Fruit fly (Drosophila melanogaster) whole organism, embryonic: ENCODE results near the gene Or7a.

ENCODE experiments used
- Antp ChIP-seq: fragments of 200-800 bp; sonication (Bioruptor generic); optimal IDR thresholded peaks from 3 replicates; lab custom pipeline; 2016; ENCODE audit warnings: missing biosample characterization, missing genetic modification characterization
- BEAF-32 ChIP-seq: fragments of 200-800 bp; sonication (Bioruptor generic); optimal IDR thresholded peaks from 3 replicates; lab custom pipeline; 2017; ENCODE audit warnings: missing biosample characterization, missing genetic modification characterization, mild to moderate bottlenecking, moderate library complexity, missing genetic modification reagents
- CG10274 ChIP-seq: fragments of 200-800 bp; sonication (Bioruptor generic); optimal IDR thresholded peaks from 3 replicates; lab custom pipeline; 2017; ENCODE audit warnings: missing biosample characterization, mild to moderate bottlenecking, missing genetic modification characterization
- CG10431 ChIP-seq: fragments of 200-800 bp; sonication (Bioruptor generic); optimal IDR thresholded peaks from 3 replicates; lab custom pipeline; 2018; ENCODE audit warnings: missing biosample characterization, mild to moderate bottlenecking, missing genetic modification characterization
- CG10654 ChIP-seq: fragments of 200-800 bp; sonication (Bioruptor generic); optimal IDR thresholded peaks from 2 replicates; lab custom pipeline; 2016; ENCODE audit warnings: missing biosample characterization, missing genetic modification characterization
- CG11504 ChIP-seq: fragments of 200-800 bp; sonication (Bioruptor generic); optimal IDR thresholded peaks from 3 replicates; lab custom pipeline; 2019; ENCODE audit warnings: missing biosample characterization, mild to moderate bottlenecking, missing genetic modification characterization, moderate library complexity
- CG11560 ChIP-seq: fragments of 200-800 bp; sonication (Bioruptor generic); IDR thresholded peaks from 3 replicates; pipeline ENCODE4 v1.3.6; 2022; ENCODE audit warnings: missing biosample characterization, missing genetic modification characterization
- CG13123 ChIP-seq: fragments of 200-800 bp; sonication (Bioruptor generic); optimal IDR thresholded peaks from 2 replicates; lab custom pipeline; 2016; ENCODE audit warnings: missing biosample characterization, missing genetic modification characterization
- CG13296 ChIP-seq: fragments of 200-800 bp; sonication (Bioruptor generic); optimal IDR thresholded peaks from 3 replicates; lab custom pipeline; 2018; ENCODE audit warnings: missing biosample characterization, mild to moderate bottlenecking, missing genetic modification characterization
- CG13624 ChIP-seq: fragments of 200-800 bp; sonication (Bioruptor generic); optimal IDR thresholded peaks from 2 replicates; lab custom pipeline; 2016; ENCODE audit warnings: missing biosample characterization, missing genetic modification characterization
- CG14710 ChIP-seq: fragments of 200-800 bp; sonication (Bioruptor generic); optimal IDR thresholded peaks from 3 replicates; lab custom pipeline; 2019; ENCODE audit warnings: missing biosample characterization, mild to moderate bottlenecking, missing genetic modification characterization, moderate library complexity
- CG17568 ChIP-seq: fragments of 200-800 bp; sonication (Bioruptor generic); optimal IDR thresholded peaks from 2 replicates; lab custom pipeline; 2018; ENCODE audit warnings: missing biosample characterization, mild to moderate bottlenecking, missing genetic modification characterization, moderate library complexity
- CG2116 ChIP-seq: fragments of 200-800 bp; sonication (Bioruptor generic); optimal IDR thresholded peaks from 3 replicates; lab custom pipeline; 2018; ENCODE audit warnings: missing biosample characterization, mild to moderate bottlenecking, missing genetic modification characterization
- CG33557 ChIP-seq: fragments of 200-800 bp; sonication (Bioruptor generic); optimal IDR thresholded peaks from 2 replicates; lab custom pipeline; 2019; ENCODE audit warnings: missing biosample characterization, mild to moderate bottlenecking, missing genetic modification characterization, moderate library complexity
- CG3838 ChIP-seq: fragments of 200-800 bp; sonication (Bioruptor generic); optimal IDR thresholded peaks from 3 replicates; lab custom pipeline; 2016; ENCODE audit warnings: missing biosample characterization, missing genetic modification characterization
- CG4328 ChIP-seq: fragments of 200-800 bp; sonication (Bioruptor generic); optimal IDR thresholded peaks from 3 replicates; lab custom pipeline; 2017; ENCODE audit warnings: missing biosample characterization, missing genetic modification reagents, missing genetic modification characterization
- CG4404 ChIP-seq: fragments of 200-800 bp; sonication (Bioruptor generic); IDR thresholded peaks from 2 replicates; pipeline ENCODE4 v1.3.6; 2022; ENCODE audit warnings: missing biosample characterization, missing genetic modification characterization
- CG4707 ChIP-seq: fragments of 200-800 bp; sonication (Bioruptor generic); optimal IDR thresholded peaks from 2 replicates; lab custom pipeline; 2018; ENCODE audit warnings: missing biosample characterization, mild to moderate bottlenecking, missing genetic modification characterization, moderate library complexity
- CG4730 ChIP-seq: fragments of 200-800 bp; sonication (Bioruptor generic); IDR thresholded peaks from 2 replicates; pipeline ENCODE4 v1.3.6; 2022; ENCODE audit warnings: missing biosample characterization, missing genetic modification characterization
- CG6854 ChIP-seq: fragments of 200-800 bp; sonication (Bioruptor generic); optimal IDR thresholded peaks from 3 replicates; lab custom pipeline; 2017; ENCODE audit warnings: missing biosample characterization, mild to moderate bottlenecking, missing genetic modification characterization
- CG7786 ChIP-seq: fragments of 200-800 bp; sonication (Bioruptor generic); optimal IDR thresholded peaks from 2 replicates; lab custom pipeline; 2016; ENCODE audit warnings: missing biosample characterization, missing genetic modification characterization
- CG7839 ChIP-seq: fragments of 200-800 bp; sonication (Bioruptor generic); optimal IDR thresholded peaks from 3 replicates; lab custom pipeline; 2018; ENCODE audit warnings: missing biosample characterization, mild to moderate bottlenecking, missing genetic modification characterization, moderate library complexity
- Deaf1 ChIP-seq: fragments of 200-800 bp; optimal IDR thresholded peaks from 3 replicates; lab custom pipeline; 2019; ENCODE audit warnings: missing biosample characterization, mild to moderate bottlenecking, missing genetic modification characterization, moderate library complexity
- Drgx ChIP-seq: fragments of 200-800 bp; sonication (Bioruptor generic); IDR thresholded peaks from 2 replicates; pipeline ENCODE4 v1.3.6; 2022; ENCODE audit warnings: missing biosample characterization, missing genetic modification characterization
- Hey ChIP-seq: fragments of 200-800 bp; sonication (Bioruptor generic); optimal IDR thresholded peaks from 3 replicates; lab custom pipeline; 2018; ENCODE audit warnings: missing biosample characterization, mild to moderate bottlenecking, missing genetic modification characterization
- HmgZ ChIP-seq: fragments of 200-800 bp; sonication (Bioruptor generic); optimal IDR thresholded peaks from 2 replicates; lab custom pipeline; 2018; ENCODE audit warnings: missing biosample characterization, mild to moderate bottlenecking, missing genetic modification characterization
- Hr3 ChIP-seq: fragments of 200-800 bp; sonication (Bioruptor generic); optimal IDR thresholded peaks from 3 replicates; lab custom pipeline; 2016; ENCODE audit warnings: missing biosample characterization, missing genetic modification characterization
- MBD-R2 ChIP-seq: fragments of 200-800 bp; sonication (Bioruptor generic); IDR thresholded peaks from 2 replicates; pipeline ENCODE4 v1.3.6; 2022; ENCODE audit warnings: missing biosample characterization, missing genetic modification characterization
- Opbp ChIP-seq: fragments of 200-800 bp; sonication (Bioruptor generic); IDR thresholded peaks from 3 replicates; pipeline ENCODE4 v1.3.6; 2022; ENCODE audit warnings: missing biosample characterization, missing genetic modification characterization; ENCODE audit not compliant: partially characterized antibody
- Taf1 ChIP-seq: fragments of 200-800 bp; sonication (Bioruptor generic); IDR thresholded peaks from 2 replicates; pipeline ENCODE4 v1.3.6; 2022; ENCODE audit warnings: missing biosample characterization, missing genetic modification characterization
- bigmax ChIP-seq: fragments of 200-800 bp; sonication (Bioruptor generic); optimal IDR thresholded peaks from 2 replicates; lab custom pipeline; 2018; ENCODE audit warnings: missing biosample characterization, mild to moderate bottlenecking, missing genetic modification characterization
- btn ChIP-seq: fragments of 200-800 bp; sonication (Bioruptor generic); optimal IDR thresholded peaks from 2 replicates; lab custom pipeline; 2016; ENCODE audit warnings: missing biosample characterization, missing genetic modification characterization
- cad ChIP-seq: fragments of >200 bp; optimal IDR thresholded peaks from 2 replicates; lab custom pipeline; 2017; ENCODE audit warnings: missing biosample characterization, missing genetic modification characterization
- chn ChIP-seq: fragments of 200-800 bp; sonication (Bioruptor generic); optimal IDR thresholded peaks from 2 replicates; lab custom pipeline; 2016; ENCODE audit warnings: missing biosample characterization, missing genetic modification characterization
- cwo ChIP-seq: fragments of 200-800 bp; sonication (Bioruptor generic); optimal IDR thresholded peaks from 3 replicates; lab custom pipeline; 2017; ENCODE audit warnings: missing biosample characterization, missing genetic modification characterization, mild to moderate bottlenecking, moderate library complexity, missing genetic modification reagents
- dm ChIP-seq: fragments of 200-800 bp; sonication (Bioruptor generic); optimal IDR thresholded peaks from 3 replicates; lab custom pipeline; 2016; ENCODE audit warnings: missing biosample characterization, missing genetic modification characterization
- eve ChIP-seq, 2 experiments: fragments of >200 bp; optimal IDR thresholded peaks; 2 replicates each; lab custom pipeline; 2017; ENCODE audit warnings: missing biosample characterization in 2 of 2, missing genetic modification characterization in 2 of 2
- hkb ChIP-seq, 2 experiments: fragments of 200-800 bp in 1 of 2; fragments of >200 bp in 1 of 2; sonication (Bioruptor generic) in 1 of 2; IDR thresholded peaks in 1 of 2; optimal IDR thresholded peaks in 1 of 2; 2 replicates each; pipeline versions ENCODE4 v1.3.6 to Lab custom; 2017 to 2022; ENCODE audit warnings: missing biosample characterization in 1 of 2, missing genetic modification characterization in 1 of 2
- insv ChIP-seq, 2 experiments: fragments of 200-800 bp; sonication (Bioruptor generic); optimal IDR thresholded peaks; 3 replicates each; lab custom pipeline; 2016 to 2018; ENCODE audit warnings: missing biosample characterization in 2 of 2, missing genetic modification characterization in 2 of 2
- mam ChIP-seq: fragments of 200-800 bp; sonication (Bioruptor generic); optimal IDR thresholded peaks from 3 replicates; lab custom pipeline; 2016; ENCODE audit warnings: missing biosample characterization, missing genetic modification characterization
- mirr ChIP-seq: fragments of 200-800 bp; sonication (Bioruptor generic); optimal IDR thresholded peaks from 3 replicates; lab custom pipeline; 2018; ENCODE audit warnings: missing biosample characterization, mild to moderate bottlenecking, missing genetic modification characterization
- nom ChIP-seq: fragments of 200-800 bp; sonication (Bioruptor generic); optimal IDR thresholded peaks from 2 replicates; lab custom pipeline; 2017; ENCODE audit warnings: missing biosample characterization, missing genetic modification characterization, mild to moderate bottlenecking, moderate library complexity, missing genetic modification reagents
- ro ChIP-seq: fragments of 200-800 bp; sonication (Bioruptor generic); IDR thresholded peaks from 2 replicates; pipeline ENCODE4 v1.3.6; 2022; ENCODE audit warnings: missing biosample characterization, missing genetic modification characterization
- run ChIP-seq: fragments of 200-800 bp; sonication (Bioruptor generic); optimal IDR thresholded peaks from 3 replicates; lab custom pipeline; 2018; ENCODE audit warnings: missing biosample characterization, mild to moderate bottlenecking, missing genetic modification characterization
- slp2 ChIP-seq: fragments of 200-800 bp; sonication (Bioruptor generic); optimal IDR thresholded peaks from 2 replicates; lab custom pipeline; 2016; ENCODE audit warnings: missing biosample characterization, missing genetic modification characterization
- tgo ChIP-seq: fragments of 200-800 bp; sonication (Bioruptor generic); IDR thresholded peaks from 3 replicates; pipeline ENCODE4 v1.3.6; 2022; ENCODE audit warnings: missing biosample characterization, missing genetic modification characterization
- tll ChIP-seq, 2 experiments: fragments of 200-800 bp in 1 of 2; fragments of >200 bp in 1 of 2; sonication (Bioruptor generic) in 1 of 2; optimal IDR thresholded peaks; 2 replicates each; lab custom pipeline; 2017 to 2019; ENCODE audit warnings: missing biosample characterization in 2 of 2, missing genetic modification characterization in 2 of 2, mild to moderate bottlenecking in 1 of 2, moderate library complexity in 1 of 2
- tup ChIP-seq: fragments of 200-800 bp; sonication (Bioruptor generic); optimal IDR thresholded peaks from 2 replicates; lab custom pipeline; 2016; ENCODE audit warnings: missing biosample characterization, mild to moderate bottlenecking, missing genetic modification characterization, moderate library complexity
- wor ChIP-seq: fragments of 200-800 bp; sonication (Bioruptor generic); IDR thresholded peaks from 2 replicates; pipeline ENCODE4 v1.3.6; 2022; ENCODE audit warnings: missing biosample characterization, missing genetic modification characterization
- zen2 ChIP-seq: fragments of 200-800 bp; sonication (Bioruptor generic); IDR thresholded peaks from 3 replicates; pipeline ENCODE4 v1.3.6; 2022; ENCODE audit warnings: missing biosample characterization, missing genetic modification characterization; ENCODE audit not compliant: partially characterized antibody
- zf30C ChIP-seq: fragments of 200-800 bp; sonication (Bioruptor generic); optimal IDR thresholded peaks from 3 replicates; lab custom pipeline; 2018; ENCODE audit warnings: missing biosample characterization, mild to moderate bottlenecking, missing genetic modification characterization

Or7a gene

DNA sequence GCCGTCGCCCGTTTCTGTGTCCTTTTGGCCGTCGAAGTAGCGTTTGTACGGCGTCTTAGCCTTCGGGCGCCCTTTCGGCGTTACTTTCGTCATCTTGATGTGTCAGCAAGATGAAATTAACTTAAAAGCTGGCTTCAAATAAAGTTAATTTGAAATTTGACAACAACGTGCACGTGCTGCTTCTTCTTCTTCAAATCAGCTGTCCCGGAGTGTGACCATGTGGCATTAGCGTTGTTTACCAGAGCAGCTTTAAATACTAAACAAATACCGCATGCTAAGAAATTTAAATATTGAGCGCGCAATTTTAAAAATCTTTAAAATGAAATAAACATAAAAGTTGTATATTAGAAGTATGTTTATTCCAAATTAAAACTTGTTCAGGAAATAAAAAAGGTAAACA is 44.6 kb downstream of the Or7a start, which contains the start of gene CG2260 (continued):
- TF ChIP-seq CG33557 (GFP tag; lab: Kevin White, UChicago) (no peak), mirr (GFP tag; lab: Kevin White, UChicago) (no peak), zf30C (GFP tag; lab: Kevin White, UChicago) (no peak), dm (GFP tag; lab: Kevin White, UChicago) (peak; percentile 82), Antp (GFP tag; lab: Kevin White, UChicago) (no peak), nom (GFP tag; lab: Kevin White, UChicago) (no peak), CG13624 (GFP tag; lab: Kevin White, UChicago) (no peak), chn (GFP tag; lab: Kevin White, UChicago) (no peak), Drgx (no peak), eve (GFP tag; optimal IDR thresholded peaks at IDR 0.05; lab: Kevin White, UChicago) (no peak), tll (GFP tag; optimal IDR thresholded peaks at IDR 0.05; lab: Kevin White, UChicago) (no peak), CG13296 (GFP tag; lab: Kevin White, UChicago) (no peak), Opbp (GFP tag; lab: Robert Waterston, UW) (peak; percentile 11; the same call in 1 of the 3 replicates), ro (GFP tag; lab: Robert Waterston, UW) (no peak), CG11504 (no peak), wor (GFP tag; lab: Robert Waterston, UW) (no peak), CG6854 (no peak), CG4730 (no peak), CG17568 (GFP tag; lab: Kevin White, UChicago) (no peak), cwo (GFP tag; lab: Kevin White, UChicago) (peak; percentile 49), insv (GFP tag; optimal IDR thresholded peaks at IDR 0.05; lab: Kevin White, UChicago) (no peak), CG4404 (GFP tag; lab: Robert Waterston, UW) (no peak), CG13123 (GFP tag; lab: Kevin White, UChicago) (no peak), CG7786 (GFP tag; lab: Kevin White, UChicago) (no peak), zen2 (GFP tag; lab: Robert Waterston, UW) (no peak), CG4707 (GFP tag; lab: Kevin White, UChicago) (no peak), slp2 (GFP tag; lab: Kevin White, UChicago) (no peak), tup (no peak), CG10431 (GFP tag; lab: Kevin White, UChicago) (no peak), BEAF-32 (GFP tag; lab: Kevin White, UChicago) (peak; percentile 43), run (tag; lab: Kevin White, UChicago) (no peak), cad (GFP tag; lab: Kevin White, UChicago) (no peak), CG3838 (GFP tag; lab: Kevin White, UChicago) (no peak), CG2116 (GFP tag; lab: Kevin White, UChicago) (peak; percentile 68), CG11560 (tag; lab: Robert Waterston, UW) (no peak), Hr3 (no peak), CG10654 (GFP tag; lab: Kevin White, UChicago) (no peak), CG4328 (GFP tag; lab: Kevin White, UChicago) (no peak), tgo (no peak), mam (no peak), Deaf1 (no peak), CG10274 (GFP tag; lab: Kevin White, UChicago) (no peak), HmgZ (tag; lab: Kevin White, UChicago) (no peak), Taf1 (no peak), hkb (optimal IDR thresholded peaks at IDR 0.05; lab: Kevin White, UChicago) (no peak), hkb (GFP tag; IDR thresholded peaks at IDR 0.05; lab: Robert Waterston, UW) (no peak), CG7839 (no peak), MBD-R2 (GFP tag; lab: Robert Waterston, UW) (peak; percentile 77), btn (GFP tag; lab: Kevin White, UChicago) (no peak), bigmax (GFP tag; lab: Kevin White, UChicago) (no peak), CG14710 (peak; percentile 18), Hey (tag; lab: Kevin White, UChicago) (no peak)
